Worm (Caenorhabditis elegans): Measurements from ENCODE around the gene faah-5.
A peak's percentile ranks its signal among the peaks of the same experiment; 100 is the strongest.

faah-5 gene

DNA sequence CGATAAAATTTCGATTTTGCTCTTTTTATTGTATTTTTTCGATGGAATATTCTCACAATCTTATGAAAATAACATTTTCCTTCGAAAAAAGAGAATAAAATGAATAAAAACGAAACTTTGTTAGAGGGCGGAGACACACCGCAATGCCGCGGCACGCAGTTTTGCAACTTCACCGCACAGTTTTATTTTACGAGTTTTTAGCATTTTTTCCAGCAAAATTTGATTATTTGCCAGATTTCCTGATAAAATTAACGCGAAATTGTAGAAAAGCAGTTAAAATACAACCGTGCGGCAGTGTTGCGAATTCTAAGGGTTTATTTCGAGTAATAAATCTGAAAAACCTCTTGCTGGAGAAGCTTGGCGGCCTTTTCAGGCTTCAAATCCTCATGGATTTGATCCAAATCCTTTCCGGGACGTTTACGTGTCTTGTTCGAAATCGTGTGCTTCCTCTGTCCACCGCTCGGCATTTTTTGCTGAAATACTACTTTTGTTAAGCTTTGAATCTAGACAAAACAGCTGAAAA, 27.1 kb upstream of the faah-5 start, which contains the start of gene znf-593:
Gene znf-593 (minus strand): TSS at position 473 of the 523 bp plus-strand sequence.
- peak; percentile 28 for TF ChIP-seq K02D7.2 (tag; optimal IDR thresholded peaks at IDR 0.05)
- TF ChIP-seq pha-2 (tag; optimal IDR thresholded peaks at IDR 0.05) = no peak

DNA sequence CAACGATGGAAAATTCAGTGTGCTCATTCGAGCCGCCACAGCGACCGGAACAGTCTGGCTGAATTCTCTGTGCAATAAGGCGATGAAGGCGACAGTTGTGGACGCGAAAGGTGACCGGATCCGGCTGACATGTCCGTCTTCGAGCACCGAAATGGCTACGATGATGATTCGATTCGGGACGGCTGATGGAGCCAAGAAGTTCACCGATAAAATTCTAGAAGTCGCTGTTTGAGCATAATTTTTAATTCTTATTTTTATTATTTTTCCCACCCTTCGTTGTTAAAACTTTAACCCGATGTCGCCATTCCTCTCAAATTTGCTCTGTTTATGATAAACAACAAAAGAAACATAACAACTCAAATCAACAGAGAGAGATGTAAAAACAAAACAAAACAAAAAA, 26.3 kb upstream of the faah-5 start:
- TF ChIP-seq ceh-18 (tag; optimal IDR thresholded peaks at IDR 0.05) (no peak), unc-86 (tag; optimal IDR thresholded peaks at IDR 0.05) (no peak), ztf-16 (tag; optimal IDR thresholded peaks at IDR 0.05) (no peak), zip-5 (tag; optimal IDR thresholded peaks at IDR 0.05) (no peak), unc-42 (tag; optimal IDR thresholded peaks at IDR 0.05) (no peak), ref-2 (tag; optimal IDR thresholded peaks at IDR 0.05) (no peak), sox-2 (GFP tag; IDR thresholded peaks at IDR 0.05) (no peak), sox-4 (tag; optimal IDR thresholded peaks at IDR 0.05) (no peak), pros-1 (tag; optimal IDR thresholded peaks at IDR 0.05) (no peak), unc-3 (GFP tag; conservative IDR thresholded peaks at IDR 0.05) (no peak), unc-3 (tag; optimal IDR thresholded peaks at IDR 0.05) (no peak), fkh-10 (GFP tag; optimal IDR thresholded peaks at IDR 0.05) (no peak), K02D7.2 (tag; optimal IDR thresholded peaks at IDR 0.05) (no peak), syd-9 (tag; optimal IDR thresholded peaks at IDR 0.05) (no peak)

DNA sequence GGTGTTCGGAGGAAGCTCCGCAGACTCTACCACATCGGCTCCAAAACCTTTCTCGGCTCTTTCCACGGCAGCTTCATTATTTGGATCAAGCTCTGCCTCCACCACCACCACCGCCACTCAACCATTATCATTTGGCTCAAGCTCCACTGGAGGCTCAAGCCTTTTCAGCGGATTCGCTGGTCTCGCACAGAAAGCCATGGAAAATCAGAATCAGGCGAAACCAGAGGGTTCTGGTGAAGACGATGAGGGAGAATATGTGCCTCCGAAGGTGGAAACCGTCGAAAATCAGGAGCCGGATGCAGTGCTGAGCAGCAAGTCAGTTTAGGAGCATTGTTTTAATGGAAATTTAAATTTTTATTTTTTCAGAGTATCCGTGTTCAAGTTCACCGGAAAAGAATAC, 25.9 kb upstream of the faah-5 start:
- TF ChIP-seq sdc-2 (tag; optimal IDR thresholded peaks at IDR 0.05) (no peak), tbx-2 (tag; optimal IDR thresholded peaks at IDR 0.05) (no peak), pha-2 (tag; optimal IDR thresholded peaks at IDR 0.05) (no peak), syd-9 (tag; optimal IDR thresholded peaks at IDR 0.05) (no peak), hlh-6 (tag; optimal IDR thresholded peaks at IDR 0.05) (peak; percentile 14)

DNA sequence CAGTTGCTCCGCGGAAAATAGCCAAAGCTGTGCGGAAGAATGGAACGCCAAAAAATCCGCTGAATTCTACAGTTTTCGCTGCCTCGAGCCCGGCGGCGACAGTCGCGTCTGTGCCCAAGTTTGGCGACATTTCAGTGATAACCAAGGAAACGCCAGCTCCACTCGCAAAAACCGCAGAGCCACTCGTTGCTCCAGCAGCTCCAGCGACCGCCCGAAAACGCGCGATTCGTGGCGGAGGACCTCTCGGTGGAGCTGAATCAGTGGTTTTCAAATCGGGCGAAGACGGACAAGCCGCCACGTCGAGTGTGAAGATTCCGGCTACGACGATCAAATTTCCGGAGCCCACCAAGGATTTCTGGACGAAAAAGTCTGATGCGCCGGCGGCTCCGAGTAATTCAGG, 25.0 kb upstream of the faah-5 start:
- TF ChIP-seq che-1 (tag; optimal IDR thresholded peaks at IDR 0.05) (no peak), unc-86 (tag; optimal IDR thresholded peaks at IDR 0.05) (no peak), sox-4 (tag; optimal IDR thresholded peaks at IDR 0.05) (no peak), eyg-1 (tag; optimal IDR thresholded peaks at IDR 0.05) (no peak), ets-4 (tag; optimal IDR thresholded peaks at IDR 0.05) (no peak), F13H6.1 (tag; optimal IDR thresholded peaks at IDR 0.05) (no peak), mec-3 (tag; optimal IDR thresholded peaks at IDR 0.05; ENCODE audit: borderline replicate concordance) (no peak), ref-2 (tag; optimal IDR thresholded peaks at IDR 0.05) (no peak), sdc-2 (tag; optimal IDR thresholded peaks at IDR 0.05) (no peak), lin-11 (tag; optimal IDR thresholded peaks at IDR 0.05) (no peak), ceh-31 (tag; optimal IDR thresholded peaks at IDR 0.05) (no peak), pros-1 (tag; optimal IDR thresholded peaks at IDR 0.05) (no peak), ttx-3 (tag; optimal IDR thresholded peaks at IDR 0.05) (no peak), Y22D7AL.16 (tag; optimal IDR thresholded peaks at IDR 0.05) (no peak), gmeb-2 (tag; optimal IDR thresholded peaks at IDR 0.05) (no peak), C08G9.2 (tag; optimal IDR thresholded peaks at IDR 0.05) (no peak), fkh-6 (tag; optimal IDR thresholded peaks at IDR 0.05) (no peak), hlh-15 (tag; optimal IDR thresholded peaks at IDR 0.05) (no peak), nhr-232 (tag; optimal IDR thresholded peaks at IDR 0.05) (no peak), nhr-11 (tag; optimal IDR thresholded peaks at IDR 0.05) (no peak)

DNA sequence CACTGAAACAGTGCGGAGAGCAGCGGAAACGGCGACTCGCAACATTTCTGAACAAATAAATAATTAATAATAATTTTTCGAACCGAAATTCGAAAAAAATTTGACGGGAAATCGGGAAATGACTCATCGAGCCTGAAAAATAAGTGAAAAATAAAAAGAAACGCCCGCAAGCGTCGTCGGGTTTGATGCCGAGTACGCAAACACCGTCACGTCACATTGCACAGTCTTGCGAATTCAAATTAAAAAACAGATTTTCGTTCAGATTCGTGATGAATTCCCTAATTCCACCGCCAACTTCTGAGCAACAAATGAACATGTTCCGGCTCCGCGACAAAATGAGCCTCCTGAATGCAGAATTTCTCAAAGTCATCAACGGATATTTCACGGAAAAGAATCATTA, 24.4 kb upstream of the faah-5 start, which contains the start of the genes ndab-1 and npp-16:
Gene ndab-1 (minus strand): TSS at position 47 of the 400 bp plus-strand sequence.
Gene npp-16 (plus strand): TSS at position 263 of the 400 bp plus-strand sequence.
- TF ChIP-seq sdc-2 (tag; optimal IDR thresholded peaks at IDR 0.05) = no peak
- no peak for TF ChIP-seq dve-1 (tag; optimal IDR thresholded peaks at IDR 0.05)
- TF ChIP-seq unc-42 (tag; optimal IDR thresholded peaks at IDR 0.05) = no peak
- TF ChIP-seq ref-2 (tag; optimal IDR thresholded peaks at IDR 0.05) = peak; percentile 8
- TF ChIP-seq K09A11.1 (tag; optimal IDR thresholded peaks at IDR 0.05; ENCODE audit: insufficient read depth) = no peak
- no peak for TF ChIP-seq Y22D7AL.16 (tag; optimal IDR thresholded peaks at IDR 0.05)
- no peak for TF ChIP-seq tbx-7 (tag; optimal IDR thresholded peaks at IDR 0.05)
- no peak for TF ChIP-seq hlh-6 (tag; optimal IDR thresholded peaks at IDR 0.05)
- no peak for TF ChIP-seq ceh-31 (tag; optimal IDR thresholded peaks at IDR 0.05)
- no peak for TF ChIP-seq nhr-11 (tag; optimal IDR thresholded peaks at IDR 0.05)
- no peak for TF ChIP-seq ceh-6 (GFP tag; optimal IDR thresholded peaks at IDR 0.05)
- peak; percentile 14 for TF ChIP-seq K02D7.2 (tag; optimal IDR thresholded peaks at IDR 0.05)
- TF ChIP-seq odd-2 (tag; optimal IDR thresholded peaks at IDR 0.05) = no peak
- TF ChIP-seq nfya-1 (tag; optimal IDR thresholded peaks at IDR 0.05) = peak; percentile 17
- TF ChIP-seq gmeb-2 (tag; optimal IDR thresholded peaks at IDR 0.05) = no peak
- TF ChIP-seq sox-4 (tag; optimal IDR thresholded peaks at IDR 0.05) = no peak
- TF ChIP-seq F13H6.1 (tag; optimal IDR thresholded peaks at IDR 0.05) = no peak
- no peak for TF ChIP-seq fax-1 (tag; optimal IDR thresholded peaks at IDR 0.05)
- no peak for TF ChIP-seq pag-3 (tag; optimal IDR thresholded peaks at IDR 0.05; ENCODE audit: borderline replicate concordance)
